Worm (Caenorhabditis elegans) whole organism, mixed stage, embryonic: ENCODE data around the gene M88.3.

ENCODE experiments used
- elt-1 ChIP-seq: sonication (generic microtip); optimal IDR thresholded peaks from 2 replicates; lab custom pipeline; 2017; ENCODE audit warnings: missing genetic modification characterization, mild to moderate bottlenecking, missing compliant biosample characterization, antibody characterized with exemption, moderate library complexity, borderline replicate concordance; ENCODE audit not compliant: insufficient read depth
- elt-3 ChIP-seq: fragments of 150-350 bp; optimal IDR thresholded peaks from 2 replicates; lab custom pipeline; 2014; ENCODE audit warnings: missing biosample characterization, missing genetic modification characterization
- nhr-76 ChIP-seq: sonication (generic microtip); optimal IDR thresholded peaks from 2 replicates; lab custom pipeline; 2017; ENCODE audit warnings: missing biosample characterization, missing genetic modification characterization
- pha-4 ChIP-seq: fragments of 150-350 bp; optimal IDR thresholded peaks from 2 replicates; lab custom pipeline; 2018; ENCODE audit warnings: missing biosample characterization, missing genetic modification reagents, missing genetic modification characterization
- snpc-4 ChIP-seq: fragments of 150-350 bp; optimal IDR thresholded peaks from 2 replicates; lab custom pipeline; 2014; ENCODE audit warnings: missing biosample characterization, missing genetic modification characterization
- unc-62 ChIP-seq: fragments of 150-350 bp; optimal IDR thresholded peaks from 2 replicates; lab custom pipeline; 2014; ENCODE audit warnings: missing biosample characterization, missing genetic modification reagents, missing genetic modification characterization
- ztf-11 ChIP-seq: fragments of 150-350 bp; optimal IDR thresholded peaks from 2 replicates; lab custom pipeline; 2014; ENCODE audit warnings: missing biosample characterization, missing genetic modification characterization

- TF ChIP-seq pha-4 (tag; lab: Kevin White, UChicago) (no peak), unc-62 (GFP tag; lab: Kevin White, UChicago) (no peak), elt-1 (tag; lab: Kevin White, UChicago) (no peak), elt-3 (no peak), snpc-4 (tag; lab: Kevin White, UChicago) (no peak), nhr-76 (tag; lab: Kevin White, UChicago) (no peak), ztf-11 (no peak)
Observed at ce11 chrIII:4504934-4505484, 39.9 kb downstream of the M88.3 start.
